Worm (Caenorhabditis elegans): ENCODE results near the gene fbxb-1.

- TF ChIP-seq ceh-13 (GFP tag; optimal IDR thresholded peaks at IDR 0.05) = no peak
- TF ChIP-seq ama-1 (optimal IDR thresholded peaks at IDR 0.05) = no peak
- no peak for TF ChIP-seq tra-4 (tag; optimal IDR thresholded peaks at IDR 0.05)
- no peak for TF ChIP-seq F13C5.2 (tag; optimal IDR thresholded peaks at IDR 0.05)
- TF ChIP-seq B0310.2 (tag; optimal IDR thresholded peaks at IDR 0.05) = no peak
- TF ChIP-seq tbx-11 (GFP tag; IDR thresholded peaks at IDR 0.05) = no peak
- no peak for TF ChIP-seq ceh-36 (tag; optimal IDR thresholded peaks at IDR 0.05)
These were observed at the start of gene fbxb-1, which contains the start of gene fbxb-115 for ce11 chrV:19240129-19240528.
